Fruit fly (Drosophila melanogaster) whole organism, wandering third instar larva: ENCODE results near the gene CG9631.

Source experiments
- Dif ChIP-seq: fragments of 200-275, 200-300 bp; sonication (Bioruptor generic); optimal IDR thresholded peaks from 2 replicates; lab custom pipeline; 2018; ENCODE audit warnings: missing biosample characterization, missing genetic modification characterization; ENCODE audit not compliant: partially characterized antibody
- GATAd ChIP-seq: sonication (Bioruptor generic); optimal IDR thresholded peaks from 2 replicates; lab custom pipeline; 2016; ENCODE audit warnings: missing biosample characterization, missing genetic modification characterization
- HLH106 ChIP-seq: fragments of 200-800 bp; optimal IDR thresholded peaks from 3 replicates; lab custom pipeline; 2019; ENCODE audit warnings: missing biosample characterization, mild to moderate bottlenecking, missing genetic modification characterization, moderate library complexity
- OdsH ChIP-seq: fragments of 200-800 bp; sonication (Bioruptor generic); optimal IDR thresholded peaks from 2 replicates; lab custom pipeline; 2016; ENCODE audit warnings: missing biosample characterization, mild to moderate bottlenecking, missing genetic modification characterization
- fru ChIP-seq: fragments of 200-800 bp; sonication (Bioruptor generic); optimal IDR thresholded peaks from 3 replicates; lab custom pipeline; 2016; ENCODE audit warnings: missing biosample characterization, mild to moderate bottlenecking, missing genetic modification characterization
- h ChIP-seq: fragments of 200-800 bp; sonication (Bioruptor generic); optimal IDR thresholded peaks from 3 replicates; lab custom pipeline; 2016; ENCODE audit warnings: missing biosample characterization, mild to moderate bottlenecking, missing genetic modification characterization
- lola ChIP-seq: fragments of >200 bp; optimal IDR thresholded peaks from 2 replicates; lab custom pipeline; 2017; ENCODE audit warnings: missing biosample characterization, missing genetic modification characterization

DNA sequence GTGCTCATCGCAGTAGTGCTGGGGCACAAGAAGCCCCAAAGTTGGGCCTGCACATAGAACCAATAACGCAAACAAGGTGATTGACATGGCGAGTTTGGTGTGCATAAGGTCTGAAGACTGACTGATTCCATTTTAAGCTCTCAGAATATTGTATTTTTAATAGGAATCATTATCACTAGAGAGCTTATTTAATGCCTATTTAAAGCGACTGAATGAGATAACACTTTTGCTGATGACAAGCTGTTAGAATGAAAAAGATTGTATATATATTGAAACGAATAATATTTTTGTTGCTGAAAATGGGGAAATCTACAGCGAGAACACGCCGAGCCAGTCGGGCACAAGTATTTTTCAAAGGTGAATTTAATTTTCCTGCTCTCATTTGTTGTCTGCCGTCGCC, 18.8 kb upstream of the CG9631 start, which contains the start of gene CG9616:
- no peak for TF ChIP-seq lola (GFP tag; lab: Kevin White, UChicago)
- TF ChIP-seq fru (GFP tag; lab: Kevin White, UChicago), result no peak
- no peak for TF ChIP-seq h (GFP tag; lab: Kevin White, UChicago)
- no peak for TF ChIP-seq HLH106 (tag; lab: Kevin White, UChicago)
- no peak for TF ChIP-seq Dif (GFP tag; lab: Kevin White, UChicago)
- TF ChIP-seq OdsH (GFP tag; lab: Kevin White, UChicago), result no peak
- TF ChIP-seq GATAd (GFP tag; lab: Kevin White, UChicago), result no peak
